Worm (Caenorhabditis elegans) whole organism, L4/young adult: Measurements from ENCODE around the gene F38B6.2.

Source experiments
- W03F9.2 ChIP-seq: fragments of 150-350 bp; optimal IDR thresholded peaks from 2 replicates; lab custom pipeline; 2014; ENCODE audit warnings: missing biosample characterization, missing genetic modification characterization
- dao-5 ChIP-seq: sonication (generic microtip); optimal IDR thresholded peaks from 2 replicates; lab custom pipeline; 2016; ENCODE audit warnings: missing genotype, missing genetic modification characterization, moderate library complexity, missing compliant biosample characterization
- him-1 ChIP-seq: sonication (generic microtip); optimal IDR thresholded peaks from 2 replicates; lab custom pipeline; 2016; ENCODE audit warnings: missing genotype, missing genetic modification reagents, missing genetic modification characterization, missing compliant biosample characterization

DNA sequence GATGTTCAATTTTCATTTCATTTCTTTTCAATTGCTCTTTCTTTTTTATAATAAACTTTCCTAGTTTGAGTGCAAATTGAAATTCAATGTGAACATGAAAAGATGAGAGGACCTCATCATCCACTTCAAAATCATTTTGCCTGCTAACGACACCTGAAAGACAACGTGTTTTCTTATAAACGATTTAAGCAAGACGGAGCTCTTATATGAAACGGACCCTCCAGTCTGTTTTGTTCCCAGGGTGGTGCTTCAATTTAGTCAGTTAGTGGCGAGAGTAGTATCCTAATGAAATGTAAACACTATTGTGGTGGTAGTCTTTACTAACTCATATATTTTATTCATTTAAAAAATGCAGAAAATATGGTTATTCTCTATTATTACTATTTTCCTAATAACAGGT lies 10.9 kb downstream of the F38B6.2 start, which contains the start of gene acr-3:
- TF ChIP-seq dao-5 (tag; lab: Kevin White, UChicago) (no peak), W03F9.2 (no peak), him-1 (no peak)
